Worm (Caenorhabditis elegans) whole organism, L1 larva: ENCODE measurements around the gene cyb-2.1.
"Not testable (repeated sequence)": the region's sequence is repeated elsewhere in the genome, so short reads cannot be mapped to it uniquely, and the experiment has no call there.

Experiments
- C04F5.9 ChIP-seq: sonication (generic microtip); optimal IDR thresholded peaks from 2 replicates; lab custom pipeline; 2016; ENCODE audit warnings: missing genetic modification characterization, missing compliant biosample characterization
- C16A3.4 ChIP-seq: fragments of 150-350 bp; optimal IDR thresholded peaks from 2 replicates; lab custom pipeline; 2014; ENCODE audit warnings: missing biosample characterization, missing genetic modification characterization
- aha-1 ChIP-seq: fragments of 150-350 bp; optimal IDR thresholded peaks from 2 replicates; lab custom pipeline; 2014; ENCODE audit warnings: missing biosample characterization, missing genetic modification characterization
- ceh-88 ChIP-seq: fragments of 200-800 bp; sonication (Bioruptor generic); IDR thresholded peaks from 2 replicates; pipeline ENCODE4 v1.3.6; 2022; ENCODE audit warnings: missing genetic modification characterization, missing compliant biosample characterization
- ces-1 ChIP-seq: fragments of 150-350 bp; optimal IDR thresholded peaks from 2 replicates; lab custom pipeline; 2014; ENCODE audit warnings: missing biosample characterization, missing genetic modification reagents, missing genetic modification characterization
- dpl-1 ChIP-seq, 3 experiments: fragments of 150-350 bp in 2 of 3; sonication (generic microtip) in 1 of 3; optimal IDR thresholded peaks; 2 replicates each; lab custom pipeline; 2014 to 2017; ENCODE audit warnings: missing biosample characterization in 3 of 3, missing genetic modification characterization in 3 of 3, missing genetic modification reagents in 3 of 3
- efl-1 ChIP-seq, 4 experiments: fragments of 150-350 bp; optimal IDR thresholded peaks in 3 of 4; peaks in 1 of 4; 1 replicate in 1 of 4; 2 replicates in 3 of 4; lab custom pipeline; 2014; ENCODE audit warnings: missing biosample characterization in 2 of 4, missing genetic modification characterization in 2 of 4, missing genetic modification reagents in 2 of 4
- efl-3 ChIP-seq: fragments of 200-800 bp; sonication (Bioruptor generic); optimal IDR thresholded peaks from 2 replicates; lab custom pipeline; 2018; ENCODE audit warnings: mild to moderate bottlenecking, missing genetic modification characterization, missing compliant biosample characterization
- fkh-10 ChIP-seq: sonication (generic microtip); optimal IDR thresholded peaks from 2 replicates; lab custom pipeline; 2017; ENCODE audit warnings: missing biosample characterization, missing genetic modification reagents, missing genetic modification characterization
- fkh-8 ChIP-seq: sonication (generic microtip); optimal IDR thresholded peaks from 2 replicates; lab custom pipeline; 2016; ENCODE audit warnings: mild to moderate bottlenecking, missing genetic modification characterization, missing compliant biosample characterization
- grh-1 ChIP-seq: fragments of 200-800 bp; sonication (Bioruptor generic); IDR thresholded peaks from 2 replicates; pipeline ENCODE4 v1.3.6; 2022; ENCODE audit warnings: missing genetic modification reagents, missing genetic modification characterization, missing compliant biosample characterization
- hlh-17 ChIP-seq: fragments of 200-800 bp; sonication (Bioruptor generic); optimal IDR thresholded peaks from 2 replicates; lab custom pipeline; 2018; ENCODE audit warnings: missing genetic modification characterization, mild to moderate bottlenecking, missing compliant biosample characterization, moderate library complexity, borderline replicate concordance
- isw-1 ChIP-seq: fragments of 200-800 bp; sonication (Bioruptor generic); IDR thresholded peaks from 2 replicates; pipeline ENCODE4 v1.3.6; 2022; ENCODE audit warnings: missing genetic modification characterization, missing compliant biosample characterization
- lin-13 ChIP-seq: fragments of 150-350 bp; optimal IDR thresholded peaks from 2 replicates; lab custom pipeline; 2014; ENCODE audit warnings: missing biosample characterization, missing genetic modification reagents, missing genetic modification characterization
- lin-14 ChIP-seq: fragments of 200-800 bp; sonication (Bioruptor generic); optimal IDR thresholded peaks from 2 replicates; lab custom pipeline; 2018; ENCODE audit warnings: mild to moderate bottlenecking, missing genetic modification characterization, moderate library complexity, missing compliant biosample characterization
- lin-39 ChIP-seq: fragments of 150-350 bp; optimal IDR thresholded peaks from 2 replicates; lab custom pipeline; 2014; ENCODE audit warnings: missing biosample characterization, missing genetic modification reagents, missing genetic modification characterization
- lsy-2 ChIP-seq, 2 experiments: fragments of 150-350 bp; optimal IDR thresholded peaks; 2 replicates each; lab custom pipeline; 2014; ENCODE audit warnings: missing biosample characterization in 2 of 2, missing genetic modification characterization in 2 of 2
- mdl-1 ChIP-seq, 2 experiments: fragments of 150-350 bp; optimal IDR thresholded peaks; 2 replicates each; lab custom pipeline; 2014 to 2017; ENCODE audit warnings: missing biosample characterization in 2 of 2, missing genetic modification characterization in 2 of 2, inconsistent platforms in 1 of 2
- nhr-11 ChIP-seq: fragments of 150-350 bp; optimal IDR thresholded peaks from 2 replicates; lab custom pipeline; 2014; ENCODE audit warnings: missing biosample characterization, missing genetic modification characterization
- nhr-19 ChIP-seq: fragments of 200-800 bp; sonication (Bioruptor generic); conservative IDR thresholded peaks from 2 replicates; pipeline ENCODE4 v1.3.6; 2022; ENCODE audit warnings: missing genetic modification characterization, missing compliant biosample characterization
- nhr-20 ChIP-seq: sonication (generic microtip); optimal IDR thresholded peaks from 2 replicates; lab custom pipeline; 2016; ENCODE audit warnings: mild to moderate bottlenecking, missing genetic modification characterization, missing compliant biosample characterization
- nhr-47 ChIP-seq: sonication (generic microtip); optimal IDR thresholded peaks from 2 replicates; lab custom pipeline; 2016; ENCODE audit warnings: mild to moderate bottlenecking, missing genetic modification characterization, moderate library complexity, missing compliant biosample characterization
- nhr-71 ChIP-seq: sonication (generic microtip); optimal IDR thresholded peaks from 2 replicates; lab custom pipeline; 2016; ENCODE audit warnings: mild to moderate bottlenecking, missing genetic modification characterization, moderate library complexity, missing compliant biosample characterization
- nhr-76 ChIP-seq: sonication (generic microtip); optimal IDR thresholded peaks from 2 replicates; lab custom pipeline; 2017; ENCODE audit warnings: missing biosample characterization, missing genetic modification characterization
- nhr-85 ChIP-seq: sonication (generic microtip); peaks from one replicate; lab custom pipeline; 2016; ENCODE audit warnings: missing genetic modification characterization, inconsistent platforms, missing compliant biosample characterization
- nhr-90 ChIP-seq: sonication (generic microtip); optimal IDR thresholded peaks from 2 replicates; lab custom pipeline; 2016; ENCODE audit warnings: mild to moderate bottlenecking, missing genetic modification characterization, missing compliant biosample characterization; ENCODE audit not compliant: poor library complexity
- pag-3 ChIP-seq: sonication (generic microtip); optimal IDR thresholded peaks from 2 replicates; lab custom pipeline; 2017; ENCODE audit warnings: missing genetic modification characterization, mild to moderate bottlenecking, missing compliant biosample characterization, antibody characterized with exemption, borderline replicate concordance; ENCODE audit not compliant: insufficient read depth
- pax-3 ChIP-seq: fragments of 200-800 bp; sonication (Bioruptor generic); optimal IDR thresholded peaks from 2 replicates; lab custom pipeline; 2018; ENCODE audit warnings: mild to moderate bottlenecking, missing genetic modification characterization, moderate library complexity, missing compliant biosample characterization
- pqm-1 ChIP-seq: sonication (generic microtip); optimal IDR thresholded peaks from 3 replicates; lab custom pipeline; 2017; ENCODE audit warnings: missing biosample characterization, missing genetic modification characterization
- skn-1 ChIP-seq: fragments of 150-350 bp; optimal IDR thresholded peaks from 2 replicates; lab custom pipeline; 2014; ENCODE audit warnings: missing biosample characterization, missing genetic modification characterization
- snpc-4 ChIP-seq: fragments of 150-350 bp; optimal IDR thresholded peaks from 2 replicates; lab custom pipeline; 2014; ENCODE audit warnings: missing biosample characterization, missing genetic modification characterization
- sptf-1 ChIP-seq: fragments of 150-350 bp; optimal IDR thresholded peaks from 2 replicates; lab custom pipeline; 2014; ENCODE audit warnings: missing biosample characterization, missing genetic modification characterization
- unc-130 ChIP-seq: fragments of 150-350 bp; optimal IDR thresholded peaks from 2 replicates; lab custom pipeline; 2017; ENCODE audit warnings: missing biosample characterization, missing genetic modification characterization, inconsistent platforms
- unc-86 ChIP-seq: sonication (generic microtip); optimal IDR thresholded peaks from 2 replicates; lab custom pipeline; 2016; ENCODE audit warnings: missing genetic modification characterization, missing compliant biosample characterization
- vab-15 ChIP-seq: sonication (generic microtip); optimal IDR thresholded peaks from 2 replicates; lab custom pipeline; 2017; ENCODE audit warnings: missing genotype, mild to moderate bottlenecking, missing genetic modification characterization, missing compliant biosample characterization
- xbp-1 ChIP-seq: sonication (generic microtip); optimal IDR thresholded peaks from 2 replicates; lab custom pipeline; 2016; ENCODE audit warnings: missing genetic modification characterization, missing compliant biosample characterization
- zip-4 ChIP-seq: fragments of 200-800 bp; sonication (Bioruptor generic); optimal IDR thresholded peaks from 2 replicates; lab custom pipeline; 2018; ENCODE audit warnings: mild to moderate bottlenecking, missing genetic modification characterization, moderate library complexity, missing compliant biosample characterization
- ztf-11 ChIP-seq, 2 experiments: sonication (generic microtip); optimal IDR thresholded peaks; 2 replicates each; lab custom pipeline; 2016 to 2017; ENCODE audit warnings: missing genetic modification characterization in 2 of 2, missing biosample characterization in 1 of 2, missing compliant biosample characterization in 1 of 2

cyb-2.1 gene

ce11 chrIV:10981761-10982160, 4.0 kb upstream of the cyb-2.1 start, which contains the start of gene Y43E12A.2:
Y43E12A.2 (plus strand) TSS chrIV:10982061.
- TF ChIP-seq C16A3.4 (tag; lab: Kevin White, UChicago) (no peak), nhr-76 (tag; lab: Kevin White, UChicago) (no peak), nhr-47 (tag; lab: Kevin White, UChicago) (no peak), ces-1 (GFP tag; lab: Kevin White, UChicago) (no peak), unc-130 (tag; lab: Kevin White, UChicago) (no peak)

ce11 chrIV:10987342-10987945, 1.7 kb downstream of the cyb-2.1 start, which contains the start of gene Y43E12A.3:
Y43E12A.3 (plus strand) TSS chrIV:10987895.
- not testable (repeated sequence) for TF ChIP-seq nhr-90 (tag; lab: Kevin White, UChicago); zip-4 (GFP tag; lab: Kevin White, UChicago); xbp-1 (tag; lab: Kevin White, UChicago)

- TF ChIP-seq lin-39 (tag; lab: Kevin White, UChicago) (no peak), ceh-88 (no peak), xbp-1 (tag; lab: Kevin White, UChicago) (no peak), skn-1 (tag; lab: Kevin White, UChicago) (no peak)
Observed at ce11 chrIV:10990699-10991098, 4.9 kb downstream of the cyb-2.1 start, which contains the start of gene F13H10.5. F13H10.5 (plus strand) TSS chrIV:10990999.

- TF ChIP-seq C04F5.9 (no peak), dpl-1 (GFP tag; optimal IDR thresholded peaks at IDR 0.05; lab: Kevin White, UChicago) (no peak), nhr-19 (GFP tag; lab: Robert Waterston, UW) (no peak), fkh-10 (GFP tag; lab: Kevin White, UChicago) (no peak), nhr-11 (tag; lab: Kevin White, UChicago) (no peak), grh-1 (GFP tag; lab: Robert Waterston, UW) (no peak), ztf-11 (tag; optimal IDR thresholded peaks at IDR 0.05; lab: Kevin White, UChicago) (no peak)
- TF ChIP-seq, all 84 proteins: peak for 0
Observed at ce11 chrIV:11001614-11002013, 15.8 kb downstream of the cyb-2.1 start, which contains the start of gene F13H10.9. F13H10.9 (plus strand) TSS chrIV:11001914.

ce11 chrIV:11004273-11004672, 18.5 kb downstream of the cyb-2.1 start, which contains the start of gene F13H10.1:
F13H10.1 (plus strand) TSS chrIV:11004573.
- TF ChIP-seq nhr-20 (tag; lab: Kevin White, UChicago) (no peak), efl-1 (optimal IDR thresholded peaks at IDR 0.05; lab: Kevin White, UChicago) (no peak), efl-1 (GFP tag; optimal IDR thresholded peaks at IDR 0.05 in 1 of 2; lab: Kevin White, UChicago) (peak in 1 of 2 experiments; percentile 89), pax-3 (tag; lab: Kevin White, UChicago) (no peak), nhr-71 (tag; lab: Kevin White, UChicago) (no peak)

- TF ChIP-seq pag-3 (tag; lab: Kevin White, UChicago) (no peak), snpc-4 (tag; lab: Kevin White, UChicago) (no peak), zip-4 (GFP tag; lab: Kevin White, UChicago) (peak; percentile 60), efl-3 (GFP tag; lab: Kevin White, UChicago) (no peak), ztf-11 (tag; optimal IDR thresholded peaks at IDR 0.05; lab: Kevin White, UChicago) (no peak), aha-1 (tag; lab: Kevin White, UChicago) (no peak), skn-1 (tag; lab: Kevin White, UChicago) (peak; percentile 63), hlh-17 (GFP tag; lab: Kevin White, UChicago) (no peak), nhr-85 (tag; lab: Kevin White, UChicago) (peak; percentile 6), efl-1 (optimal IDR thresholded peaks at IDR 0.05; lab: Kevin White, UChicago) (no peak), efl-1 (GFP tag; optimal IDR thresholded peaks at IDR 0.05 in 1 of 2; lab: Kevin White, UChicago) (no peak), isw-1 (GFP tag; lab: Robert Waterston, UW) (0 out of 2 replicates have a peak, but pooled peaks have one; percentile 3), mdl-1 (tag; optimal IDR thresholded peaks at IDR 0.05; lab: Kevin White, UChicago) (no peak), dpl-1 (GFP tag; optimal IDR thresholded peaks at IDR 0.05; lab: Kevin White, UChicago) (no peak), fkh-8 (peak; percentile 76), lsy-2 (tag; optimal IDR thresholded peaks at IDR 0.05; lab: Kevin White, UChicago) (peak in 1 of 2 experiments; percentile 9), nhr-71 (tag; lab: Kevin White, UChicago) (peak; percentile 50), vab-15 (no peak), sptf-1 (no peak), lin-13 (GFP tag; lab: Kevin White, UChicago) (no peak), lin-14 (GFP tag; lab: Kevin White, UChicago) (peak; percentile 44), nhr-90 (tag; lab: Kevin White, UChicago) (no peak), pqm-1 (tag; lab: Kevin White, UChicago) (no peak), unc-86 (tag; lab: Kevin White, UChicago) (no peak)
- TF ChIP-seq, all 84 proteins: peak for 8
Observed at ce11 chrIV:11006383-11006782, 20.6 kb downstream of the cyb-2.1 start.
